Fruit fly (Drosophila melanogaster) whole organism, embryonic: ENCODE measurements around the gene BTBD9.
A peak's percentile ranks its signal among the peaks of the same experiment; 100 is the strongest.

ENCODE experiments used
- Atf3 ChIP-seq: fragments of 200-800 bp; sonication (Bioruptor generic); optimal IDR thresholded peaks from 3 replicates; lab custom pipeline; 2016; ENCODE audit warnings: missing biosample characterization, missing genetic modification characterization
- Atf6 ChIP-seq: fragments of 200-800 bp; sonication (Bioruptor generic); IDR thresholded peaks from 2 replicates; pipeline ENCODE4 v1.3.6; 2022; ENCODE audit warnings: missing biosample characterization, missing genetic modification characterization
- Bgb ChIP-seq: fragments of 200-800 bp; sonication (Bioruptor generic); IDR thresholded peaks from 2 replicates; pipeline ENCODE4 v1.3.6; 2022; ENCODE audit warnings: missing biosample characterization, missing genetic modification characterization; ENCODE audit not compliant: partially characterized antibody
- BtbVII ChIP-seq: fragments of 200-800 bp; sonication (Bioruptor generic); optimal IDR thresholded peaks from 3 replicates; lab custom pipeline; 2017; ENCODE audit warnings: missing biosample characterization, mild to moderate bottlenecking, missing genetic modification characterization
- CG11504 ChIP-seq: fragments of 200-800 bp; sonication (Bioruptor generic); optimal IDR thresholded peaks from 3 replicates; lab custom pipeline; 2019; ENCODE audit warnings: missing biosample characterization, mild to moderate bottlenecking, missing genetic modification characterization, moderate library complexity
- CG1233 ChIP-seq: fragments of 200-800 bp; sonication (Bioruptor generic); optimal IDR thresholded peaks from 4 replicates; lab custom pipeline; 2018; ENCODE audit warnings: missing biosample characterization, mild to moderate bottlenecking, missing genetic modification characterization
- CG13624 ChIP-seq: fragments of 200-800 bp; sonication (Bioruptor generic); optimal IDR thresholded peaks from 2 replicates; lab custom pipeline; 2016; ENCODE audit warnings: missing biosample characterization, missing genetic modification characterization
- CG14014 ChIP-seq: fragments of 200-800 bp; sonication (Bioruptor generic); IDR thresholded peaks from 2 replicates; pipeline ENCODE4 v1.3.6; 2022; ENCODE audit warnings: missing biosample characterization, missing genetic modification characterization
- CG14667 ChIP-seq: fragments of 200-800 bp; sonication (Bioruptor generic); IDR thresholded peaks from 2 replicates; pipeline ENCODE4 v1.3.6; 2022; ENCODE audit warnings: missing biosample characterization, missing genetic modification characterization
- CG16813 ChIP-seq: fragments of 200-800 bp; sonication (Bioruptor generic); IDR thresholded peaks from 3 replicates; pipeline ENCODE4 v1.3.6; 2022; ENCODE audit warnings: missing biosample characterization, missing genetic modification characterization; ENCODE audit not compliant: partially characterized antibody
- CG17361 ChIP-seq: fragments of 200-800 bp; sonication (Bioruptor generic); IDR thresholded peaks from 3 replicates; pipeline ENCODE4 v1.3.6; 2022; ENCODE audit warnings: missing biosample characterization, missing genetic modification characterization
- CG18599 ChIP-seq: fragments of 200-800 bp; sonication (Bioruptor generic); optimal IDR thresholded peaks from 3 replicates; lab custom pipeline; 2017; ENCODE audit warnings: missing biosample characterization, missing genetic modification characterization, mild to moderate bottlenecking, moderate library complexity, missing genetic modification reagents
- CG2199 ChIP-seq: fragments of 200-800 bp; sonication (Bioruptor generic); IDR thresholded peaks from 3 replicates; pipeline ENCODE4 v1.3.6; 2022; ENCODE audit warnings: missing biosample characterization, missing genetic modification characterization
- CG2712 ChIP-seq: fragments of 200-800 bp; optimal IDR thresholded peaks from 3 replicates; lab custom pipeline; 2019; ENCODE audit warnings: missing biosample characterization, mild to moderate bottlenecking, missing genetic modification characterization, moderate library complexity
- CG31441 ChIP-seq: fragments of 200-800 bp; sonication (Bioruptor generic); IDR thresholded peaks from 2 replicates; pipeline ENCODE4 v1.3.6; 2022; ENCODE audit warnings: missing biosample characterization, missing genetic modification characterization
- CG3281 ChIP-seq: fragments of 200-800 bp; sonication (Bioruptor generic); optimal IDR thresholded peaks from 3 replicates; lab custom pipeline; 2017; ENCODE audit warnings: missing biosample characterization, mild to moderate bottlenecking, missing genetic modification characterization
- CG5180 ChIP-seq: fragments of 200-800 bp; sonication (Bioruptor generic); optimal IDR thresholded peaks from 3 replicates; lab custom pipeline; 2017; ENCODE audit warnings: missing biosample characterization, missing genetic modification characterization, mild to moderate bottlenecking, moderate library complexity, missing genetic modification reagents
- CG6254 ChIP-seq: fragments of 200-800 bp; sonication (Bioruptor generic); optimal IDR thresholded peaks from 3 replicates; lab custom pipeline; 2017; ENCODE audit warnings: mild to moderate bottlenecking, missing biosample characterization, missing genetic modification reagents, missing genetic modification characterization
- CG6272 ChIP-seq: fragments of 200-800 bp; sonication (Bioruptor generic); IDR thresholded peaks from 2 replicates; pipeline ENCODE4 v1.3.6; 2022; ENCODE audit warnings: missing biosample characterization, missing genetic modification characterization
- CG6791 ChIP-seq: fragments of 200-800 bp; sonication (Bioruptor generic); IDR thresholded peaks from 3 replicates; pipeline ENCODE4 v1.3.6; 2022; ENCODE audit warnings: missing biosample characterization, missing genetic modification characterization; ENCODE audit not compliant: partially characterized antibody
- CG7839 ChIP-seq: fragments of 200-800 bp; sonication (Bioruptor generic); optimal IDR thresholded peaks from 3 replicates; lab custom pipeline; 2018; ENCODE audit warnings: missing biosample characterization, mild to moderate bottlenecking, missing genetic modification characterization, moderate library complexity
- Eip74EF ChIP-seq, 2 experiments: fragments of 200-800 bp in 1 of 2; fragments of >200 bp in 1 of 2; sonication (Bioruptor generic) in 1 of 2; optimal IDR thresholded peaks; 2 replicates each; lab custom pipeline; 2017 to 2019; ENCODE audit warnings: missing biosample characterization in 2 of 2, missing genetic modification characterization in 2 of 2, mild to moderate bottlenecking in 1 of 2, moderate library complexity in 1 of 2
- HLH3B ChIP-seq: fragments of 200-800 bp; sonication (Bioruptor generic); IDR thresholded peaks from 2 replicates; pipeline ENCODE4 v1.3.6; 2022; ENCODE audit warnings: missing biosample characterization, missing genetic modification characterization
- Mrtf ChIP-seq: fragments of 200-800 bp; sonication (Bioruptor generic); IDR thresholded peaks from 3 replicates; pipeline ENCODE4 v1.3.6; 2022; ENCODE audit warnings: missing biosample characterization, missing genetic modification characterization
- Pdp1 ChIP-seq, 2 experiments: fragments of 200-800 bp; sonication (Bioruptor generic); optimal IDR thresholded peaks; 3 replicates each; lab custom pipeline; 2016; ENCODE audit warnings: missing biosample characterization in 2 of 2, missing genetic modification characterization in 2 of 2, mild to moderate bottlenecking in 1 of 2, moderate library complexity in 1 of 2
- Sox102F ChIP-seq: fragments of 200-800 bp; sonication (Bioruptor generic); optimal IDR thresholded peaks from 2 replicates; lab custom pipeline; 2018; ENCODE audit warnings: missing biosample characterization, mild to moderate bottlenecking, missing genetic modification characterization, moderate library complexity
- bab2 ChIP-seq: fragments of 200-800 bp; sonication (Bioruptor generic); optimal IDR thresholded peaks from 2 replicates; lab custom pipeline; 2016; ENCODE audit warnings: missing biosample characterization, missing genetic modification characterization
- bsh ChIP-seq, 2 experiments: fragments of 200-800 bp; sonication (Bioruptor generic); optimal IDR thresholded peaks; 2 replicates each; lab custom pipeline; 2017 to 2018; ENCODE audit warnings: mild to moderate bottlenecking in 2 of 2, missing biosample characterization in 2 of 2, missing genetic modification characterization in 2 of 2, moderate library complexity in 1 of 2
- btn ChIP-seq: fragments of 200-800 bp; sonication (Bioruptor generic); optimal IDR thresholded peaks from 2 replicates; lab custom pipeline; 2016; ENCODE audit warnings: missing biosample characterization, missing genetic modification characterization
- dati ChIP-seq: fragments of 200-800 bp; sonication (Bioruptor generic); IDR thresholded peaks from 2 replicates; pipeline ENCODE4 v1.3.6; 2022; ENCODE audit warnings: missing biosample characterization, missing genetic modification characterization
- dm ChIP-seq: fragments of 200-800 bp; sonication (Bioruptor generic); optimal IDR thresholded peaks from 3 replicates; lab custom pipeline; 2016; ENCODE audit warnings: missing biosample characterization, missing genetic modification characterization
- dmrt99B ChIP-seq: fragments of 200-800 bp; sonication (Bioruptor generic); optimal IDR thresholded peaks from 2 replicates; lab custom pipeline; 2018; ENCODE audit warnings: missing biosample characterization, mild to moderate bottlenecking, missing genetic modification characterization, moderate library complexity
- fu2 ChIP-seq: fragments of 200-800 bp; sonication (Bioruptor generic); optimal IDR thresholded peaks from 2 replicates; lab custom pipeline; 2016; ENCODE audit warnings: missing biosample characterization, missing genetic modification characterization
- gem ChIP-seq: fragments of 200-800 bp; sonication (Bioruptor generic); optimal IDR thresholded peaks from 2 replicates; lab custom pipeline; 2019; ENCODE audit warnings: missing biosample characterization, mild to moderate bottlenecking, missing genetic modification characterization, moderate library complexity
- grn ChIP-seq: fragments of 200-800 bp; sonication (Bioruptor generic); optimal IDR thresholded peaks from 3 replicates; lab custom pipeline; 2017; ENCODE audit warnings: missing biosample characterization, missing genetic modification characterization
- gsb-n ChIP-seq: fragments of 200-800 bp; sonication (Bioruptor generic); optimal IDR thresholded peaks from 3 replicates; lab custom pipeline; 2018; ENCODE audit warnings: missing biosample characterization, mild to moderate bottlenecking, missing genetic modification characterization
- lab ChIP-seq: fragments of 200-800 bp; sonication (Bioruptor generic); optimal IDR thresholded peaks from 3 replicates; lab custom pipeline; 2017; ENCODE audit warnings: missing biosample characterization, missing genetic modification characterization, mild to moderate bottlenecking, moderate library complexity, missing genetic modification reagents
- lola ChIP-seq, 3 experiments: fragments of >200 bp in 2 of 3; fragments of 200-800 bp in 1 of 3; sonication (Bioruptor generic) in 1 of 3; optimal IDR thresholded peaks; 2 replicates each; lab custom pipeline; 2017 to 2019; ENCODE audit warnings: missing biosample characterization in 3 of 3, missing genetic modification characterization in 3 of 3, mild to moderate bottlenecking in 1 of 3, moderate library complexity in 1 of 3
- mam ChIP-seq: fragments of 200-800 bp; sonication (Bioruptor generic); optimal IDR thresholded peaks from 3 replicates; lab custom pipeline; 2016; ENCODE audit warnings: missing biosample characterization, missing genetic modification characterization
- nmo ChIP-seq: fragments of 200-800 bp; sonication (Bioruptor generic); optimal IDR thresholded peaks from 2 replicates; lab custom pipeline; 2018; ENCODE audit warnings: missing biosample characterization, mild to moderate bottlenecking, missing genetic modification characterization, moderate library complexity
- phol ChIP-seq: fragments of 200-800 bp; sonication (Bioruptor generic); optimal IDR thresholded peaks from 3 replicates; lab custom pipeline; 2018; ENCODE audit warnings: missing biosample characterization, mild to moderate bottlenecking, missing genetic modification characterization, moderate library complexity
- pnt ChIP-seq: fragments of 200-800 bp; sonication (Bioruptor generic); optimal IDR thresholded peaks from 3 replicates; lab custom pipeline; 2016; ENCODE audit warnings: missing biosample characterization, missing genetic modification characterization
- shn ChIP-seq: fragments of 200-800 bp; sonication (Bioruptor generic); optimal IDR thresholded peaks from 3 replicates; lab custom pipeline; 2016; ENCODE audit warnings: missing biosample characterization, missing genetic modification characterization
- sqz ChIP-seq: fragments of 200-800 bp; sonication (Bioruptor generic); optimal IDR thresholded peaks from 3 replicates; lab custom pipeline; 2018; ENCODE audit warnings: missing biosample characterization, mild to moderate bottlenecking, missing genetic modification characterization
- sug ChIP-seq: fragments of 200-800 bp; optimal IDR thresholded peaks from 2 replicates; lab custom pipeline; 2019; ENCODE audit warnings: missing biosample characterization, mild to moderate bottlenecking, missing genetic modification characterization, moderate library complexity
- yki ChIP-seq: fragments of >200 bp; optimal IDR thresholded peaks from 3 replicates; lab custom pipeline; 2018

BTBD9 gene

dm6 chrX:10739614-10740436, 28.5 kb upstream of the BTBD9 start (continued):
- no peak for TF ChIP-seq yki (lab: Kevin White, UChicago)
- TF ChIP-seq bab2 (GFP tag; lab: Kevin White, UChicago), result no peak
- TF ChIP-seq CG13624 (GFP tag; lab: Kevin White, UChicago), result no peak
- TF ChIP-seq BtbVII (GFP tag; lab: Kevin White, UChicago), result peak; percentile 17
- TF ChIP-seq CG3281 (GFP tag; lab: Kevin White, UChicago), result no peak
- TF ChIP-seq CG14014 (GFP tag; lab: Robert Waterston, UW), result no peak
- 0 out of 3 replicates have a peak, but pooled peaks have one; percentile 13 for TF ChIP-seq Mrtf
- no peak for TF ChIP-seq mam (GFP tag; lab: Kevin White, UChicago)
- TF ChIP-seq gsb-n (tag; lab: Kevin White, UChicago), result no peak
- peak; percentile 50 for TF ChIP-seq lab (GFP tag; lab: Kevin White, UChicago)
- TF ChIP-seq CG2199, result peak; percentile 54; the same call in 1 of the 3 replicates
- TF ChIP-seq CG14667, result no peak
- no peak for TF ChIP-seq Atf3 (GFP tag; lab: Kevin White, UChicago)
- TF ChIP-seq grn (GFP tag; lab: Kevin White, UChicago), result peak; percentile 89
- peak in 1 of 2 experiments; percentile 99 for TF ChIP-seq Pdp1 (GFP tag; optimal IDR thresholded peaks at IDR 0.05; lab: Kevin White, UChicago)
- TF ChIP-seq CG16813 (GFP tag; lab: Robert Waterston, UW), result no peak
- no peak for TF ChIP-seq fu2 (GFP tag; lab: Kevin White, UChicago)
- TF ChIP-seq HLH3B (GFP tag; lab: Robert Waterston, UW), result 0 out of 2 replicates have a peak, but pooled peaks have one; percentile 9
- no peak for TF ChIP-seq Sox102F (GFP tag; lab: Kevin White, UChicago)
- TF ChIP-seq btn (GFP tag; lab: Kevin White, UChicago), result no peak

dm6 chrX:10740953-10741500, 27.3 kb upstream of the BTBD9 start:
- TF ChIP-seq CG6254 (GFP tag; lab: Kevin White, UChicago), result peak; percentile 2
- TF ChIP-seq CG1233 (GFP tag; lab: Kevin White, UChicago), result no peak
- TF ChIP-seq dati, result no peak
- TF ChIP-seq dmrt99B (tag; lab: Kevin White, UChicago), result peak; percentile 65
- peak; percentile 19 for TF ChIP-seq CG11504
- TF ChIP-seq CG18599 (GFP tag; lab: Kevin White, UChicago), result no peak
- TF ChIP-seq CG31441 (GFP tag; lab: Robert Waterston, UW), result peak; percentile 48
- peak; percentile 72 for TF ChIP-seq nmo (GFP tag; lab: Kevin White, UChicago)
- peak; percentile 22 for TF ChIP-seq gem (tag; lab: Kevin White, UChicago)
- TF ChIP-seq CG17361 (GFP tag; lab: Robert Waterston, UW), result peak; percentile 73
- no peak for TF ChIP-seq sug (tag; lab: Kevin White, UChicago)
- TF ChIP-seq CG7839 (tag; lab: Kevin White, UChicago), result peak; percentile 65
- TF ChIP-seq bsh (GFP tag; optimal IDR thresholded peaks at IDR 0.05; lab: Kevin White, UChicago), result peak in 1 of 2 experiments; percentile 22
- TF ChIP-seq CG5180 (GFP tag; lab: Kevin White, UChicago), result peak; percentile 3
- TF ChIP-seq CG2712 (tag; lab: Kevin White, UChicago), result peak; percentile 74
- no peak for TF ChIP-seq CG6791 (GFP tag; lab: Robert Waterston, UW)
- TF ChIP-seq Atf6 (GFP tag; lab: Robert Waterston, UW), result no peak
- no peak for TF ChIP-seq mam (GFP tag; lab: Kevin White, UChicago)
- TF ChIP-seq Bgb (GFP tag; lab: Robert Waterston, UW), result no peak
- no peak for TF ChIP-seq shn
- no peak for TF ChIP-seq CG6272 (GFP tag; lab: Robert Waterston, UW)
- TF ChIP-seq dm (GFP tag; lab: Kevin White, UChicago), result no peak
- TF ChIP-seq sqz (GFP tag; lab: Kevin White, UChicago), result no peak
- peak in 1 of 2 experiments; percentile 30 for TF ChIP-seq Eip74EF (GFP tag; optimal IDR thresholded peaks at IDR 0.05; lab: Kevin White, UChicago)
- TF ChIP-seq pnt (GFP tag; lab: Kevin White, UChicago), result peak; percentile 14
- peak in 1 of 3 experiments; percentile 5 for TF ChIP-seq lola (GFP tag; optimal IDR thresholded peaks at IDR 0.05; lab: Kevin White, UChicago)
- peak; percentile 27 for TF ChIP-seq phol (tag; lab: Kevin White, UChicago)
